Fruit fly (Drosophila melanogaster) S2 (cell line): Measurements from ENCODE around the gene futsch.

Source experiments
- CG8478 ChIP-seq: fragments of >200 bp; optimal IDR thresholded peaks from 2 replicates; lab custom pipeline; 2018
- CTCF ChIP-seq, 2 experiments: fragments of >200 bp; optimal IDR thresholded peaks; 2 replicates each; lab custom pipeline; 2018

The futsch gene

DNA sequence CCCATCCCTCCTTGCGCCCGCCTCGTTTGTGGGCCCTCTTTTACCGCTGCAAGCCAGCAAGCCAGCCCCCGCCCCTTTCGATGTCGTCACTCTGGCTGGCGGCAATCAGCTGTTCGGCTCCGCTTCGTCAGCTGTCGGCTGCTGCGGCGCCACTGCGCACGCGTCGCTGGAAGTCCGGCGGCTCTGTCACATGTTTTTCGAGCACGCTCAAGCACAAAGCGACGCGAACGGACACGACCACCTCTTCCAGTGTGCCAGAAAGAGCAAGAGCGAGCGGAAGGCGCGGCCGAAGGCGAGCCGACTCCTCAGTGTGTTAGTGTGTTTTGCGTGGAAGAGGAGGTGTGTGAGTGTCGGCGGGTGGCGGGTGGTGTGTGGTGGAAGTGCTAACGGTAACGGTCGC lies at the start of gene futsch:
Gene futsch (plus strand): TSS at position 106 of the 400 bp plus-strand sequence.
- TF ChIP-seq CG8478 = no peak

dm6 chrX:1368949-1369348 lies 39.9 kb upstream of the futsch start, which contains the start of gene CG14770:
CG14770 (plus strand) TSS chrX:1369249.
- TF ChIP-seq CTCF (optimal IDR thresholded peaks at IDR 0.05; lab: Kevin White, UChicago) (no peak), CG8478 (no peak)

DNA sequence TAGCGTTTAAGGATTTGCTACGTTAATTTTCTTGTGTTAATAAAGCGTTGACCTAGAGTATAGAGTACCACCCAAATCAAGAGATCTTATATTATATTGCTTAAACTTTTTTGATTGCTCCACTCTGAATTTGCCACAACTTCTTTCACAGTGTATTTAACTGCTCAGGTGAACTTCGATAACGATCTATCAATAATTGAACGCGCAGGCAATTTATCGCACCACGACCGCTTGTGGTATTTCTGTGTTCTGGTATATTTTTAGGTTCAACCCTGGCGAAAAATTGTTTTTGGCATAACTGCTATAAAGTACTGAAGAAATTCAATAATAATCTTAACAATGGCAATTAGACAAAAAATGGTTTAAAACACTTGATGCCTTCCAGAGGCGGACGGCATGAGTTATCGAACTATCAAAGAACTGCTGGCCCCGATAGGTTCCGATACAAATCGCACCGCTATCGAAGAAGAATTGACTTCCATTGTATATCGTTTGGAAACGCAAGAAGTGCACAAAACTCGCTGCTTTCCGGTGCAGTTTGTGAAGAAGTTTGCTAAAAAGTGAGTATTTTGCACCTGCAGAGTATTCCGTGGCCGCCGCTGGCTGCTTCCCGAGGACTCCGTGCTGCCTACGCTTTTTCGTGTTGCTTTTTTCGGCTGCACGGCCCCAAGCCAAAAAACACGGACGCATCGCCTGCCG lies 38.6 kb upstream of the futsch start, which contains the start of gene ssx:
Gene ssx (plus strand): TSS at position 477 of the 699 bp plus-strand sequence.
- TF ChIP-seq CG8478 = no peak
- TF ChIP-seq CTCF (optimal IDR thresholded peaks at IDR 0.05; lab: Kevin White, UChicago) = peak in 1 of 2 experiments; percentile 20

dm6 chrX:1372667-1373066 lies 36.2 kb upstream of the futsch start:
- TF ChIP-seq CG8478 = no peak
- no peak for TF ChIP-seq CTCF (optimal IDR thresholded peaks at IDR 0.05; lab: Kevin White, UChicago)

DNA sequence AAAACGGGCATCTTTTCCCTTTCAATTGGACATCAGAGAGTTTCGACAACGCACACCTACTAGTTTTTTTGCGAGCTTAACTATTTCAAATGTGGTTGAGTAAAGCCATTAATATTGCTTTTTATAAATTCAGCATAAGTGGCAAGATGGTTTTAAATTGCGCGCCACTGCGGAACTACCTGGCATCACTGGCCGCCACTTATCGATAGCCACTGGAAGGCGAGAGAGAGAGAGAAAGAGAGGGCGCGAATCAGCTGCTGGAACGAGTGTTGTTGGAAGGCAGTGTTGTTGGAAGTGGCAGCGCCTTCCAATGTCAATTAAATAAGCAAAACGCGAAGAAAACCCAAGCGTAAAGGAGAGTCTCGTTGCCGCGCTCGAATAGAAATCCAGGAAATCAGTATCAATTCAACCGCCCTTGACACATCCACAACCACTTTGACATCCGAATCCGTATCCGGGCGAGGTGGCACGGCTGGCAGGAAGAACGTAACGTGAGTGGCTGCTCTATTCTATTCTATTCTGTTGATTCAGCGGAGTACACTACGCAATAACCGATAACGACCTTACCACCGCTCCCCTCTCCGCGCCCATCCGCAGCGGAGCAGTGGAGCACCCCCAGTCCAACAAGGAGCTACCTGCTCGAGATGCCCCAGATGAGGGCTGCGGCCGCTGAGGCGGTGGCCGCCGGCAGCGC lies 33.5 kb upstream of the futsch start, which contains the start of gene AMPKalpha:
Gene AMPKalpha (plus strand): TSS at position 272 of the 694 bp plus-strand sequence.
- no peak for TF ChIP-seq CTCF (optimal IDR thresholded peaks at IDR 0.05; lab: Kevin White, UChicago)
- TF ChIP-seq CG8478 = no peak

- TF ChIP-seq CTCF (optimal IDR thresholded peaks at IDR 0.05; lab: Kevin White, UChicago) (no peak), CG8478 (no peak)
Observed at dm6 chrX:1379692-1380349, 29.0 kb upstream of the futsch start.

DNA sequence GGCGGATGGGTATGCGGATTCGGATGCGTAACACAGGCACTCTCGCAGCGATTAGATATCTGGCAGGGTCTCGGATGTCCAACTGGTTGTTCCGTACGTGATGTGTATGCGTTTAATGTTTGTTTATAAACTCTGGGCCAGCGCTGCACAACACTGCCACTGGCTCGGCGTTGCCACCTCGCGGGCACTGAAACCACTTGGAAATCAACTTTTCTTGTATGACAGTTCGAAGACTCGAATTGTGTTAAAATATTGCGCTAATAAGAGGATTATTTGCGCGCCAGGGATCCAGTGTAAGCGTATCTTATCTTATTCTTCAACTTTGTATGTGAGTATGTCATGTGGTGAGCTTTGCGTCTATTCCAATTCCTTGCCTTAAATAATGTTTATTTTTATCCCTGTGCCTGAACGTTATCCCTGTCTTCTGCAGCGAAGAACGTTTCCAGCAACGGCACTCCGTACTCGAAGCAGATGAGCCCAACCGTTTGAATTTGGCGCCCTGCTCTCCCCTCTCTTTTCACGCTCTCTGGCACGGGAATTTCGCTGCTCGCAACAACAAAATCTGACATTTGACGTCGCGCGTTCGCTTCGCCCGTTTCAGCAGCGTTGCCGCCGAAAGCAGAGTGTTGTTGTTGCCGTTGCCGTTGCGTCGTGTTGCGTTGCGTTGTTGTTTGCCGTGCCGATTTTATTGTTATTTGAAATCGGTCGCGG lies 28.4 kb upstream of the futsch start, which contains the start of the genes CG3719 and CG32813:
Gene CG3719 (minus strand): TSS at position 131 of the 711 bp plus-strand sequence.
Gene CG32813 (plus strand): TSS at position 565 of the 711 bp plus-strand sequence.
- TF ChIP-seq CTCF (optimal IDR thresholded peaks at IDR 0.05; lab: Kevin White, UChicago) (peak in 1 of 2 experiments; percentile 17), CG8478 (no peak)

DNA sequence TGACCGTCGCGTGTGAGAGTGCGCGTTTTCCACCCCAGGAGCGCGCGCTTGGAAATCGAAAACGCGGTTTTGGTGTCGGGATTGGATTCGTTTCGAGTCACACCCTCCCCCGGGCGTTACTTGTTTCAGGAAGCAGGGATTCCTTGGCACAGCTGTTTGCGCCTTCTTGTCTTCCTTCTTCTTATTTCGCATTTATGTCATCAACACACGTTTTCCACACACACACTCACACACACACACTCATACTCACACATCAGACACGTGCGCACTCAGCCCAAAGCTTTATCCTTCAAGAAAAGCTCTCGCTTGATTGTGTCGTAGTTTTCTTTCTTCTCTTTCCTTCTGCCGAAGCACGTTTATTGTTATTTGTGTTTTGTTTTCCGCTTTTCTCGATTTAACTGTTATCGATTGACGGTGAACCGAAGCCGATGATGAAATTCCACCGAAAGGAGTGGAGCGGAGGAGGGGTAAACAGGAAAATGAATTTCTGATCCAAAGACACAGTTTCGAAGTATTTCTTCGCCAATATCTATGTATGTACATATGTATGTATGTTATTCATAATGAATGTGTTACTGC lies 27.4 kb upstream of the futsch start:
- TF ChIP-seq CTCF (optimal IDR thresholded peaks at IDR 0.05; lab: Kevin White, UChicago) (no peak), CG8478 (no peak)

DNA sequence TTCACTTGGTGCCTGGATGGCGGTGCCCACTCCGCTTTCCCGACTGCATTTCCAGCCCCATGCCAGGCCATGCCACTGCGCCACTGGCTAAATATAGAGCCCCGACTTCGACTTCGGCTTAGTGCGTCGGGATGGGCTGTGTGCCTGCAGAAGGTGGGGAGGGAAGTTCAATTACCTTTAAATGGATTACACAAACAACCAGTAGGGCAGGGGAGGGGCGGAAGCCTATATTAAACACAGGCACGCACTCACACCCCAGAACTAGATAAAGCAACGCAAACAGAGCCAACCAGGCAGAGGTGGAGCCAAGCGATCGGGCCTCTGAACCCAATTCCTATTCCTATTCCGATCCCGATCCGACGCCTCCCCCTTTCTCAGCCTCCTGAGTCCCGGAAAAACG lies 26.4 kb upstream of the futsch start:
- TF ChIP-seq CTCF (optimal IDR thresholded peaks at IDR 0.05; lab: Kevin White, UChicago) (no peak), CG8478 (no peak)

dm6 chrX:1384232-1384631 lies 24.6 kb upstream of the futsch start:
- no peak for TF ChIP-seq CTCF (optimal IDR thresholded peaks at IDR 0.05; lab: Kevin White, UChicago)
- no peak for TF ChIP-seq CG8478

- TF ChIP-seq CG8478 (no peak), CTCF (optimal IDR thresholded peaks at IDR 0.05; lab: Kevin White, UChicago) (no peak)
Observed at dm6 chrX:1387149-1387752, 21.6 kb upstream of the futsch start.

DNA sequence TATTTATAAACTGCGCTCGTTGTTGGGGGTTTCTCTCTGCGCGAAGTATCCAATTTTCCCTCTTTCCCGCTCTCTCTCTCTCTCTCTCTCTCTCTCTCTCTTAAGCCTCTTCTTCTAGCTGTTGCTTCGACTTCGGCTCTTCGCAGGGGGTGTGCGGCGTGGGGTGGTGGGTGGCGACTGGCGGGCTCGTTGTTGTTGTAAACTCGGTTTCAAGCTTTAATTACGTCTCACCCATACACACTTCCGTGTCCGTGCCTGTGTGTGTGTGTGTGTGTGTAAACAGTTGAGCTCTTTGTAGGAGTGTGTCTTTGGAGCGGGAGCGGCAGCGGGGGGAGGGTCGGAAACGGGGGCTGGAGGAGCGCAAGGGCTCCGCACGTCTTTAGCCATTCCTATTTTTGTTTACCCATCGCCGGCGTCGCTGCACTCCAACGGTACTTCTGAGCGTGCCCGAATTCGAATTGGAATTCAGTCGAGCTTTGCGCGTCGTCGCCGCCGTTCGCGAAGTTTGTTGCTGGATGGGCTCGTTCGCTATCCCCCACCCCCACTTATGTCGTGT lies 20.6 kb upstream of the futsch start:
- TF ChIP-seq CTCF (optimal IDR thresholded peaks at IDR 0.05; lab: Kevin White, UChicago) (no peak), CG8478 (no peak)

dm6 chrX:1392875-1393274 lies 16.0 kb upstream of the futsch start, which contains the start of gene Rilpl:
Rilpl (plus strand) TSS chrX:1393054.
- TF ChIP-seq CG8478 = no peak
- peak; percentile 22 to 26 for TF ChIP-seq CTCF (optimal IDR thresholded peaks at IDR 0.05; lab: Kevin White, UChicago)
